Fruit fly (Drosophila melanogaster): Measurements from ENCODE around the gene dpr11.

The dpr11 gene

dm6 chr3R:6534059-6534458 lies 59.1 kb downstream of the dpr11 start:
- no peak for TF ChIP-seq Hr96 (GFP tag; optimal IDR thresholded peaks at IDR 0.05)
- TF ChIP-seq tj (GFP tag; optimal IDR thresholded peaks at IDR 0.05), result no peak
- no peak for TF ChIP-seq Mnt (GFP tag; optimal IDR thresholded peaks at IDR 0.05)
- no peak for TF ChIP-seq ovo (GFP tag; optimal IDR thresholded peaks at IDR 0.05)
- no peak for TF ChIP-seq cnc (optimal IDR thresholded peaks at IDR 0.05)
- no peak for TF ChIP-seq kay (GFP tag; ENCODE audit: borderline replicate concordance)
- TF ChIP-seq pad (GFP tag; optimal IDR thresholded peaks at IDR 0.05), result no peak
- no peak for TF ChIP-seq CG7045 (GFP tag; optimal IDR thresholded peaks at IDR 0.05)
- TF ChIP-seq bab1 (GFP tag; optimal IDR thresholded peaks at IDR 0.05), result no peak
- TF ChIP-seq Clk (GFP tag; optimal IDR thresholded peaks at IDR 0.05), result no peak
- TF ChIP-seq CG14711 (tag; optimal IDR thresholded peaks at IDR 0.05), result no peak
- TF ChIP-seq toe (GFP tag; optimal IDR thresholded peaks at IDR 0.05), result no peak
- no peak for TF ChIP-seq CG12768 (GFP tag; optimal IDR thresholded peaks at IDR 0.05)
- no peak for TF ChIP-seq CG33017 (tag; optimal IDR thresholded peaks at IDR 0.05)
- TF ChIP-seq CG7101 (tag; optimal IDR thresholded peaks at IDR 0.05), result no peak
- no peak for TF ChIP-seq CG1620 (GFP tag; optimal IDR thresholded peaks at IDR 0.05)
- no peak for TF ChIP-seq CG5204 (GFP tag; optimal IDR thresholded peaks at IDR 0.05)
- TF ChIP-seq CG11617 (GFP tag; optimal IDR thresholded peaks at IDR 0.05), result no peak
- TF ChIP-seq Crg-1 (GFP tag; optimal IDR thresholded peaks at IDR 0.05), result no peak
- no peak for TF ChIP-seq cic (GFP tag; optimal IDR thresholded peaks at IDR 0.05)

DNA sequence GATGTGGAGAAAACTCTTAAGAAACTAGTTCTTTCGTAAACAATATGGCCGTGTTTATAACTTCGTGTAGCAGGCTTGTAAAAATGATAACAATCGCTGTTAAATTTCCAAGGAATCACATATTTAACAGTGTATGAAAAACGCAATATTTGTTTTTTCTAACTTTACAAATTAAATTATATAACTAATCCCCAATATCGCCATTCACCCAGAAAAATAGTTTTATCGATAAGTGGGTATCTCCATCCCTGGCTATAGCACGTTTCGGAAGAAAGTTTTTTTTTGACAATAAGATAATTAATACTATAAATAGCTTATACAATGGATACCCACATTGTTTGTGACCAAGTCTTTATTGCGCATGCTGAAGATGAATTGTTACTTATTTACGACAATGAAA lies 65.9 kb downstream of the dpr11 start, which contains the start of gene CG15185:
Gene CG15185 (plus strand): TSS at position 301 of the 400 bp plus-strand sequence.
- no peak for TF ChIP-seq CG7101 (tag; optimal IDR thresholded peaks at IDR 0.05)
- TF ChIP-seq Clk (GFP tag; optimal IDR thresholded peaks at IDR 0.05), result no peak
- TF ChIP-seq bab1 (GFP tag; optimal IDR thresholded peaks at IDR 0.05), result no peak
- no peak for TF ChIP-seq CG5204 (GFP tag; optimal IDR thresholded peaks at IDR 0.05)
- TF ChIP-seq CG7045 (GFP tag; optimal IDR thresholded peaks at IDR 0.05), result no peak
- TF ChIP-seq CG14711 (tag; optimal IDR thresholded peaks at IDR 0.05), result no peak
- no peak for TF ChIP-seq CG11617 (GFP tag; optimal IDR thresholded peaks at IDR 0.05)
- no peak for TF ChIP-seq Mnt (GFP tag; optimal IDR thresholded peaks at IDR 0.05)
- TF ChIP-seq Crg-1 (GFP tag; optimal IDR thresholded peaks at IDR 0.05), result no peak

dm6 chr3R:6504408-6504807 lies 88.7 kb downstream of the dpr11 start:
- no peak for TF ChIP-seq Crg-1 (GFP tag; optimal IDR thresholded peaks at IDR 0.05)
- TF ChIP-seq CG7101 (tag; optimal IDR thresholded peaks at IDR 0.05), result no peak
- no peak for TF ChIP-seq CG5204 (GFP tag; optimal IDR thresholded peaks at IDR 0.05)
- no peak for TF ChIP-seq kay (GFP tag; ENCODE audit: borderline replicate concordance)
- TF ChIP-seq CG1620 (GFP tag; optimal IDR thresholded peaks at IDR 0.05), result no peak
- TF ChIP-seq Clk (GFP tag; optimal IDR thresholded peaks at IDR 0.05), result no peak
- TF ChIP-seq cic (GFP tag; optimal IDR thresholded peaks at IDR 0.05), result no peak
- TF ChIP-seq CG33017 (tag; optimal IDR thresholded peaks at IDR 0.05), result no peak
- no peak for TF ChIP-seq CG12768 (GFP tag; optimal IDR thresholded peaks at IDR 0.05)
- no peak for TF ChIP-seq bab1 (GFP tag; optimal IDR thresholded peaks at IDR 0.05)
- TF ChIP-seq CG14711 (tag; optimal IDR thresholded peaks at IDR 0.05), result no peak
- TF ChIP-seq ovo (GFP tag; optimal IDR thresholded peaks at IDR 0.05), result no peak
- no peak for TF ChIP-seq cnc (optimal IDR thresholded peaks at IDR 0.05)
- no peak for TF ChIP-seq CG7045 (GFP tag; optimal IDR thresholded peaks at IDR 0.05)
- no peak for TF ChIP-seq Hr96 (GFP tag; optimal IDR thresholded peaks at IDR 0.05)
- TF ChIP-seq Mnt (GFP tag; optimal IDR thresholded peaks at IDR 0.05), result no peak

- no peak for TF ChIP-seq CG14711 (tag; optimal IDR thresholded peaks at IDR 0.05)
- TF ChIP-seq Clk (GFP tag; optimal IDR thresholded peaks at IDR 0.05), result no peak
- no peak for TF ChIP-seq kay (GFP tag; ENCODE audit: borderline replicate concordance)
- TF ChIP-seq CG5204 (GFP tag; optimal IDR thresholded peaks at IDR 0.05), result no peak
- TF ChIP-seq CG7101 (tag; optimal IDR thresholded peaks at IDR 0.05), result no peak
- no peak for TF ChIP-seq bab1 (GFP tag; optimal IDR thresholded peaks at IDR 0.05)
- no peak for TF ChIP-seq CG7045 (GFP tag; optimal IDR thresholded peaks at IDR 0.05)
- TF ChIP-seq CG12768 (GFP tag; optimal IDR thresholded peaks at IDR 0.05), result no peak
- no peak for TF ChIP-seq cic (GFP tag; optimal IDR thresholded peaks at IDR 0.05)
- no peak for TF ChIP-seq tj (GFP tag; optimal IDR thresholded peaks at IDR 0.05)
- no peak for TF ChIP-seq Mnt (GFP tag; optimal IDR thresholded peaks at IDR 0.05)
- no peak for TF ChIP-seq Hr96 (GFP tag; optimal IDR thresholded peaks at IDR 0.05)
- no peak for TF ChIP-seq Crg-1 (GFP tag; optimal IDR thresholded peaks at IDR 0.05)
- no peak for TF ChIP-seq toe (GFP tag; optimal IDR thresholded peaks at IDR 0.05)
- no peak for TF ChIP-seq cnc (optimal IDR thresholded peaks at IDR 0.05)
- TF ChIP-seq CG11617 (GFP tag; optimal IDR thresholded peaks at IDR 0.05), result no peak
- TF ChIP-seq ovo (GFP tag; optimal IDR thresholded peaks at IDR 0.05), result no peak
- TF ChIP-seq CG1620 (GFP tag; optimal IDR thresholded peaks at IDR 0.05), result no peak
Observed at dm6 chr3R:6495938-6496337, 97.2 kb downstream of the dpr11 start.

- no peak for TF ChIP-seq Crg-1 (GFP tag; optimal IDR thresholded peaks at IDR 0.05)
- no peak for TF ChIP-seq cnc (optimal IDR thresholded peaks at IDR 0.05)
- no peak for TF ChIP-seq CG12768 (GFP tag; optimal IDR thresholded peaks at IDR 0.05)
- TF ChIP-seq CG5204 (GFP tag; optimal IDR thresholded peaks at IDR 0.05), result no peak
- no peak for TF ChIP-seq CG7045 (GFP tag; optimal IDR thresholded peaks at IDR 0.05)
- no peak for TF ChIP-seq CG7101 (tag; optimal IDR thresholded peaks at IDR 0.05)
- TF ChIP-seq Clk (GFP tag; optimal IDR thresholded peaks at IDR 0.05), result no peak
- no peak for TF ChIP-seq cic (GFP tag; optimal IDR thresholded peaks at IDR 0.05)
- no peak for TF ChIP-seq Mnt (GFP tag; optimal IDR thresholded peaks at IDR 0.05)
- no peak for TF ChIP-seq kay (GFP tag; ENCODE audit: borderline replicate concordance)
- TF ChIP-seq ovo (GFP tag; optimal IDR thresholded peaks at IDR 0.05), result no peak
- TF ChIP-seq toe (GFP tag; optimal IDR thresholded peaks at IDR 0.05), result no peak
- no peak for TF ChIP-seq pad (GFP tag; optimal IDR thresholded peaks at IDR 0.05)
- TF ChIP-seq CG14711 (tag; optimal IDR thresholded peaks at IDR 0.05), result no peak
- no peak for TF ChIP-seq Hr96 (GFP tag; optimal IDR thresholded peaks at IDR 0.05)
Observed at dm6 chr3R:6481740-6482443, 111.2 kb downstream of the dpr11 start.

All from whole organism, adult.